Fruit fly (Drosophila melanogaster): ENCODE results near the gene CG4259.

- TF ChIP-seq usp (GFP tag; optimal IDR thresholded peaks at IDR 0.05), result no peak
- TF ChIP-seq pan (optimal IDR thresholded peaks at IDR 0.05), result no peak
These were observed 33.9 kb upstream of the CG4259 start for dm6 chr2L:2162729-2163567.
